Worm (Caenorhabditis elegans): ENCODE measurements around the gene C06G1.1.

The C06G1.1 gene

DNA sequence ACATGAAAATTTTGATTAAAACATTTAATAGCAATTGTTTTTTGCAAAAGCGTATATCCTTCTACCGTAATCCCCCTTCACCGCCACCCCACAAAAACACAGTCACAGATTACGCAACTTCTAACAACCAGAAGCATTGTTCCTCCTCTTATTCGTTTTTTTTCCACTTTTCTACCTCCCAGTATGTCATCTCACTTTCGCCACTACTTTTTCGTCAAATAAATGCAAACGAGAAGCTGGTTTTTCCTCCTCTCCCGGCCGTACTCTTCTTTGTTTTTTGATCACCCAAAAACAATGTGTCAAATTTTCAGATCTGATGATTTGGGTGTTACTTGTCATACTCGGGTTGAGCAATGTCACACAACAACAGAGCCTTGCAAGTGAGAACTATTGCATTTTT is at the start of gene C06G1.1:
Gene C06G1.1 (plus strand): TSS at position 301 of the 400 bp plus-strand sequence.
- TF ChIP-seq zip-8 (tag; optimal IDR thresholded peaks at IDR 0.05) (peak; percentile 25), sem-2 (GFP tag; optimal IDR thresholded peaks at IDR 0.05) (no peak), ham-2 (GFP tag; optimal IDR thresholded peaks at IDR 0.05) (no peak)

DNA sequence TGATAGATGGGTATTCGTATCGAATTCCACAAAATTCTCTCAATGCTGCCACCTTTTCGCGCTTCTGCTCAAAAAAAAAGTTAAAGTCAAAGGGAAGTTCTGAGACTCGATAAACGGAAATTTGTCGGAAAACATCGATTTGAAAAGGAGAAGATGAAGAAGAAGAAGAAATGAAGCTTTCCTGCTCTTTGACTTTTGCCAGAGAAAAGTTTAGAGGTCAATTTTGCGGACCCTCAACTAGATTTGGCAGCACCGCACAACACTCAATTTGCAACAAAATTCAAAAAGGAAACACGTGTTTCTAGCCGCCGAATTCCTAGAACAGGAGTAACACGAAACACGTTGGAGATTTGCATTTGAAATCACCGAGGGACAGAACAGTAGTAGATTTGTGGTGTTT is 45.0 kb upstream of the C06G1.1 start:
- TF ChIP-seq ces-1 (GFP tag; optimal IDR thresholded peaks at IDR 0.05) (peak; percentile 36), mep-1 (tag; optimal IDR thresholded peaks at IDR 0.05) (no peak)

DNA sequence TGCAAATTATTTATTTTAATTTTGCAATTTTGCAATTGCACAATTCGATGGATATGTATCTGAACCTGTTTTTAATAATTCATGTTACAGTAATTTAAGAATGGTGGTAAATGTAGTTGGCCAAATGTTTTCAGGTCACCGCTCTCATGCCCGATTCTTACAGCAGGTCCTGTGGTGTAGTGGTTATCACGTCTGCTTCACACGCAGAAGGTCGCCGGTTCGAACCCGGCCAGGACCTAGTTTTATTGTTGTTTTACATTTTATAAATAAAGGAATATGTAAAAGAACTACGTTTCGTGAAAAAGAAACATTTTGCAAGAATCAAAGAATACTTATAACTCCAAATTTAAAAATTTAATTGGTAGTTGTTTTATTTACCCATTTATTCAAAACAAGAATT is 42.9 kb upstream of the C06G1.1 start:
- no peak for TF ChIP-seq elt-1 (tag; optimal IDR thresholded peaks at IDR 0.05; ENCODE audit: borderline replicate concordance, insufficient read depth)
- no peak for TF ChIP-seq sptf-1 (tag; optimal IDR thresholded peaks at IDR 0.05)

DNA sequence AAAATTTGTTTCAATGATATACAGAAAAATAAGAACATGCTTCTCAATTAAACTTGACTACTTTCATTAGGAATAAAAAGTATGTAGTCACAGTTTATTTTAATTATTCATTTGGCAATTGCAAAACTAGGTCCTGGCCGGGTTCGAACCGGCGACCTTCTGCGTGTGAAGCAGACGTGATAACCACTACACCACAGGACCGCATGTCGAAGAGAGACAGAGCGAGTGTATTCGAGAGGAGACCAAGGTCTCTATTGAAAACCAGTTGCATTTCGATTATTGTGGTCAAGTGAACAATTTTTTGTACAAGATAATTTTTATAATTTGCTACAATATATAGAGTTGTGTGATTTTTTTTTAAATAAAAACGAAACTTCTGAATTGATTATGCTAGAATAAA is 42.3 kb upstream of the C06G1.1 start:
- TF ChIP-seq ceh-43 (GFP tag; optimal IDR thresholded peaks at IDR 0.05), result peak; percentile 59
- no peak for TF ChIP-seq snpc-4 (tag; optimal IDR thresholded peaks at IDR 0.05)
- TF ChIP-seq ceh-39 (tag; optimal IDR thresholded peaks at IDR 0.05), result no peak
- TF ChIP-seq lsy-2 (tag; optimal IDR thresholded peaks at IDR 0.05), result peak; percentile 21
- peak; percentile 41 for TF ChIP-seq bed-3 (GFP tag; optimal IDR thresholded peaks at IDR 0.05)
- TF ChIP-seq ham-2 (GFP tag; optimal IDR thresholded peaks at IDR 0.05), result peak; percentile 55
- no peak for TF ChIP-seq unc-39 (tag; optimal IDR thresholded peaks at IDR 0.05)
- no peak for TF ChIP-seq zip-8 (tag; optimal IDR thresholded peaks at IDR 0.05)
- TF ChIP-seq pha-4 (tag; optimal IDR thresholded peaks at IDR 0.05), result peak; percentile 21
- no peak for TF ChIP-seq nhr-12 (tag; optimal IDR thresholded peaks at IDR 0.05)
- TF ChIP-seq blmp-1 (tag; optimal IDR thresholded peaks at IDR 0.05), result no peak
- TF ChIP-seq unc-62 (GFP tag; optimal IDR thresholded peaks at IDR 0.05), result peak; percentile 29
- TF ChIP-seq sem-2 (GFP tag; optimal IDR thresholded peaks at IDR 0.05), result peak; percentile 47
- TF ChIP-seq mep-1 (tag; optimal IDR thresholded peaks at IDR 0.05), result peak; percentile 69
- peak; percentile 82 for TF ChIP-seq drap-1 (GFP tag; optimal IDR thresholded peaks at IDR 0.05)
- TF ChIP-seq hlh-1 (tag; optimal IDR thresholded peaks at IDR 0.05), result no peak
- peak; percentile 84 for TF ChIP-seq sptf-1 (tag; optimal IDR thresholded peaks at IDR 0.05)
- peak; percentile 48 for TF ChIP-seq unc-120 (tag; optimal IDR thresholded peaks at IDR 0.05; ENCODE audit: poor library complexity, severe bottlenecking)
- TF ChIP-seq mls-2 (tag; optimal IDR thresholded peaks at IDR 0.05), result peak; percentile 79
- no peak for TF ChIP-seq elt-1 (tag; optimal IDR thresholded peaks at IDR 0.05; ENCODE audit: borderline replicate concordance, insufficient read depth)
- TF ChIP-seq flh-1 (GFP tag; optimal IDR thresholded peaks at IDR 0.05), result no peak
- no peak for TF ChIP-seq nhr-76 (tag; optimal IDR thresholded peaks at IDR 0.05)
- TF ChIP-seq tbx-8 (GFP tag; optimal IDR thresholded peaks at IDR 0.05), result peak; percentile 8
- TF ChIP-seq ztf-11 (tag; optimal IDR thresholded peaks at IDR 0.05), result no peak
- no peak for TF ChIP-seq nhr-28 (tag; optimal IDR thresholded peaks at IDR 0.05)
- TF ChIP-seq lin-13 (tag; optimal IDR thresholded peaks at IDR 0.05), result peak; percentile 9
- TF ChIP-seq ces-1 (GFP tag; optimal IDR thresholded peaks at IDR 0.05), result peak; percentile 1
- peak; percentile 33 for TF ChIP-seq lin-32 (GFP tag; optimal IDR thresholded peaks at IDR 0.05)
- TF ChIP-seq ceh-83 (GFP tag; optimal IDR thresholded peaks at IDR 0.05), result peak; percentile 81
- no peak for TF ChIP-seq elt-3 (tag; optimal IDR thresholded peaks at IDR 0.05)
- TF ChIP-seq nhr-2 (tag; optimal IDR thresholded peaks at IDR 0.05), result no peak
- peak; percentile 79 for TF ChIP-seq cnd-1 (tag; optimal IDR thresholded peaks at IDR 0.05)
- no peak for TF ChIP-seq nhr-237 (tag; optimal IDR thresholded peaks at IDR 0.05)
- TF ChIP-seq mab-5 (tag; optimal IDR thresholded peaks at IDR 0.05), result no peak
- peak; percentile 81 for TF ChIP-seq M03D4.4 (tag; optimal IDR thresholded peaks at IDR 0.05)

DNA sequence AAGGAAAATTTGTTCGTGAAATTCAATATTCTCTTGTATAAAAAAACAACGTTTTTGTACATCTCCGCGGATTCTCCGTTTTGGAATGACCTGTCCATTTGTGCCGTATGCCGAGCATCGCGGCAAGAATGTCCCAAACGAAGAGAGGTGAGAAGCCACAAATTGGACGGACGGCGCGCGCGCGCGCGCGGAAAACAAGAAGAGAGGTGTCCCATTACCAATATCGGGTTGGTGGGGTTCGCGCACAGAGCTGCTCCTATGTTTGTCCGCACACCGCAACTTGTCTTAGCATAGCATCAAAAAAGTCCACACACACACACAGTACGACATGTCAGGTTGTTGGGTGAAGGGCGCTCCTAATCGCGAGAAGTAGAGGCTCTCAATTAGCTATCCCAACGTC is 41.6 kb upstream of the C06G1.1 start:
- no peak for TF ChIP-seq ham-2 (GFP tag; optimal IDR thresholded peaks at IDR 0.05)
- TF ChIP-seq ces-1 (GFP tag; optimal IDR thresholded peaks at IDR 0.05), result no peak
- no peak for TF ChIP-seq blmp-1 (tag; optimal IDR thresholded peaks at IDR 0.05)
- TF ChIP-seq unc-62 (GFP tag; optimal IDR thresholded peaks at IDR 0.05), result no peak
- no peak for TF ChIP-seq sem-2 (GFP tag; optimal IDR thresholded peaks at IDR 0.05)
- TF ChIP-seq mls-2 (tag; optimal IDR thresholded peaks at IDR 0.05), result no peak
- TF ChIP-seq nhr-28 (tag; optimal IDR thresholded peaks at IDR 0.05), result no peak

All from whole organism, mixed stage, embryonic.